Fruit fly (Drosophila melanogaster): ENCODE data around the gene bon.
A peak's percentile ranks its signal among the peaks of the same experiment; 100 is the strongest.

bon gene

DNA sequence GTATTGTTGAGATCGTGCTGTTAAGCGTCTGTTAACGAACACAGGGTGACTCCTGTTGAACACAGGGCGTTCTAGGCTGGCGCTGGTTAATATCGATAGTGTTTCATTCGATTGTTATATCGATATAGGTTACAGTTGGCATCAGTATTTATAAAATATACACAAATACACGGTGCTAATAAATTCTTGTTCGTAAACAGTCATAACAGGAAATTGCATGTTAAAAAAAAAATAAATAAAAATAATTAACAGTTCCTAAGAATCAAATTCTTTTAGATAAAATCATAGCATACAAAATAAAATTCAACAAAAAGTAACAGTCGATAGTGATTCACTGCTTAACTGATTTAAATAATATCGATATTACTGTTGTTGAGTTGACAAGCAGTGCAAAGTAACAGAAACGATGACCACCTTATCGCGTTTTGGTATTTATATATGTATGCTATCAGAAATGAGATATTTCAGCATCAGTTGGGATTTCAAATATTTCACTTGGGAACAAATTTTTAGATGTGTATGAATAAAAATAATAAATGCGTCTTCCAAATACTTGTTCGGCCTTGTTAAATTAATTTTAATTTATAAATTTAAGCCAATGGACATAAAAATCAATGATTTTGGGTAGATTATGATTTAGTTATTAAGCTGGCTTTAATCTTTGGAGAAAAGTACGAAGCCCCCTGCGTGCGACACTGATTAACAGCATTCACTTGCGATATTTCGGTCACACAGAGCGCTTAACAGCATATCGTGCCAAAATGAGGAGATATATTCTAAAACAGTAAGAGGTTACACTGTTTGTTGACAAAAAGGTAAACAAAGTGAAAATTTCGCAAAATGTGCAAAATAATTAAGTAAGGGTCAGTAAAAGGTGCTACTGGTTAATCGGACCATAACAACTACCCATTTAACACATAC, 42.0 kb downstream of the bon start, which contains the start of the genes Pi3K92E and Lrrk:
Gene Pi3K92E, minus strand, starts transcription at position 59 of the 921 bp plus-strand sequence.
Gene Lrrk, plus strand, starts transcription at position 807 of the 921 bp plus-strand sequence.
- TF ChIP-seq CG33017 (tag; optimal IDR thresholded peaks at IDR 0.05) (no peak), kay (GFP tag; ENCODE audit: borderline replicate concordance) (peak; percentile 11), bab1 (GFP tag; optimal IDR thresholded peaks at IDR 0.05) (peak; percentile 77), Clk (GFP tag; optimal IDR thresholded peaks at IDR 0.05) (no peak), CG1620 (GFP tag; optimal IDR thresholded peaks at IDR 0.05) (peak; percentile 51), CG11617 (GFP tag; optimal IDR thresholded peaks at IDR 0.05) (no peak), Crg-1 (GFP tag; optimal IDR thresholded peaks at IDR 0.05) (peak; percentile 44)

DNA sequence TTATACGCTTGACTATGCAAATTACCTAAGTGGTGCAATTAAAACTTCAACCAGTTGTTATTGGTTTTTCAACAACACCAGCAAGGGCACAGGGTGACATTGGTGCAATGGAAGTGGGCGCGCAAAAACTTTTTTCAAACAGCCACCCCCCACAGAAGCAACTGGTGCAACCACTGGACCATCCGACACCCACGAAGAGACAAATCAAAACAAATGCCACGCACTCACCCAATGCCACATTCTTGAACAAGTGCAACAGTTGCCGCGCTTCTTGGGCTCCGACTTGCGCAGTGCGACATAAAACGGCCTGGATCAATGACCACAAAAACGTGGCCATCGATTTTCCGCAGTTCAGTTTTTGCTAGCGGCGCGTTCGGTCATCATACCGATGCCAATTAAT, 42.8 kb downstream of the bon start:
- no peak for TF ChIP-seq cic (GFP tag; optimal IDR thresholded peaks at IDR 0.05)

- no peak for TF ChIP-seq CG33017 (tag; optimal IDR thresholded peaks at IDR 0.05)
- no peak for TF ChIP-seq Mnt (GFP tag; optimal IDR thresholded peaks at IDR 0.05)
- TF ChIP-seq CG5204 (GFP tag; optimal IDR thresholded peaks at IDR 0.05) = no peak
- TF ChIP-seq CG14711 (tag; optimal IDR thresholded peaks at IDR 0.05) = no peak
- no peak for TF ChIP-seq kay (GFP tag; ENCODE audit: borderline replicate concordance)
- no peak for TF ChIP-seq ovo (GFP tag; optimal IDR thresholded peaks at IDR 0.05)
- no peak for TF ChIP-seq pad (GFP tag; optimal IDR thresholded peaks at IDR 0.05)
- no peak for TF ChIP-seq Hr96 (GFP tag; optimal IDR thresholded peaks at IDR 0.05)
- TF ChIP-seq CG12768 (GFP tag; optimal IDR thresholded peaks at IDR 0.05) = no peak
- no peak for TF ChIP-seq cic (GFP tag; optimal IDR thresholded peaks at IDR 0.05)
- no peak for TF ChIP-seq Crg-1 (GFP tag; optimal IDR thresholded peaks at IDR 0.05)
- no peak for TF ChIP-seq Clk (GFP tag; optimal IDR thresholded peaks at IDR 0.05)
- TF ChIP-seq tj (GFP tag; optimal IDR thresholded peaks at IDR 0.05) = no peak
- no peak for TF ChIP-seq cnc (optimal IDR thresholded peaks at IDR 0.05)
- TF ChIP-seq bab1 (GFP tag; optimal IDR thresholded peaks at IDR 0.05) = no peak
- TF ChIP-seq CG7101 (tag; optimal IDR thresholded peaks at IDR 0.05) = no peak
- no peak for TF ChIP-seq CG1620 (GFP tag; optimal IDR thresholded peaks at IDR 0.05)
- no peak for TF ChIP-seq CG7045 (GFP tag; optimal IDR thresholded peaks at IDR 0.05)
- TF ChIP-seq CG11617 (GFP tag; optimal IDR thresholded peaks at IDR 0.05) = no peak
Observed at dm6 chr3R:20648616-20649015, 55.7 kb downstream of the bon start, which contains the start of gene GluRIIE. Gene GluRIIE (minus strand): TSS chr3R:20648716.

DNA sequence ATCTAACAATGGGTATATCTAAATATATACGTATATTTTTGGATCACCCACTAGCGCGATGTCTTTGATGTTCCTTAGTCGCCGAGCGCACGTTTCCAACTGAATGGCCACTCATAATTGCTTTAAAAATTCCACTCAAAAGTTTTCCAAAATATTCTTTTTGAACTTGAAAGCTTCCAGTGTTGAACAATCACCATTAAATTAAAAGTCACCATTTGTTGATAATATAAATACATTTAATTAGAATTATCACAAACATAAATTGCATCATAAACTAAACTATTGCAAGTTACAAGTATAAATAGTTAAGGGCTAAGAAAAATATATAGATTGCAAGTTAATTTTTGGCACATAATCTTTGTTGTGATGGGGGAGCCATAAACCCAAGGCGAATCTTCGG, 59.4 kb downstream of the bon start, which contains the start of gene GluRIID:
Gene GluRIID, minus strand, starts transcription at position 101 of the 400 bp plus-strand sequence.
- TF ChIP-seq pad (GFP tag; optimal IDR thresholded peaks at IDR 0.05) (no peak), CG33017 (tag; optimal IDR thresholded peaks at IDR 0.05) (no peak), kay (GFP tag; ENCODE audit: borderline replicate concordance) (no peak), cnc (optimal IDR thresholded peaks at IDR 0.05) (no peak), CG5204 (GFP tag; optimal IDR thresholded peaks at IDR 0.05) (no peak), CG7045 (GFP tag; optimal IDR thresholded peaks at IDR 0.05) (no peak), bab1 (GFP tag; optimal IDR thresholded peaks at IDR 0.05) (no peak), tj (GFP tag; optimal IDR thresholded peaks at IDR 0.05) (no peak), CG7101 (tag; optimal IDR thresholded peaks at IDR 0.05) (no peak), toe (GFP tag; optimal IDR thresholded peaks at IDR 0.05) (no peak), ovo (GFP tag; optimal IDR thresholded peaks at IDR 0.05) (no peak), Mnt (GFP tag; optimal IDR thresholded peaks at IDR 0.05) (no peak), CG12768 (GFP tag; optimal IDR thresholded peaks at IDR 0.05) (no peak), Clk (GFP tag; optimal IDR thresholded peaks at IDR 0.05) (no peak), CG1620 (GFP tag; optimal IDR thresholded peaks at IDR 0.05) (no peak), Crg-1 (GFP tag; optimal IDR thresholded peaks at IDR 0.05) (no peak), cic (GFP tag; optimal IDR thresholded peaks at IDR 0.05) (no peak), CG14711 (tag; optimal IDR thresholded peaks at IDR 0.05) (no peak), Hr96 (GFP tag; optimal IDR thresholded peaks at IDR 0.05) (no peak)

- TF ChIP-seq Hr96 (GFP tag; optimal IDR thresholded peaks at IDR 0.05) (no peak), ovo (GFP tag; optimal IDR thresholded peaks at IDR 0.05) (no peak), CG7045 (GFP tag; optimal IDR thresholded peaks at IDR 0.05) (no peak), cic (GFP tag; optimal IDR thresholded peaks at IDR 0.05) (no peak), CG5204 (GFP tag; optimal IDR thresholded peaks at IDR 0.05) (no peak), Clk (GFP tag; optimal IDR thresholded peaks at IDR 0.05) (no peak), bab1 (GFP tag; optimal IDR thresholded peaks at IDR 0.05) (no peak), CG11617 (GFP tag; optimal IDR thresholded peaks at IDR 0.05) (no peak), CG7101 (tag; optimal IDR thresholded peaks at IDR 0.05) (no peak), CG12768 (GFP tag; optimal IDR thresholded peaks at IDR 0.05) (no peak), Crg-1 (GFP tag; optimal IDR thresholded peaks at IDR 0.05) (no peak), CG1620 (GFP tag; optimal IDR thresholded peaks at IDR 0.05) (no peak), cnc (optimal IDR thresholded peaks at IDR 0.05) (no peak), CG33017 (tag; optimal IDR thresholded peaks at IDR 0.05) (no peak), Mnt (GFP tag; optimal IDR thresholded peaks at IDR 0.05) (no peak), kay (GFP tag; ENCODE audit: borderline replicate concordance) (no peak), CG14711 (tag; optimal IDR thresholded peaks at IDR 0.05) (no peak), pad (GFP tag; optimal IDR thresholded peaks at IDR 0.05) (no peak)
Observed at dm6 chr3R:20656649-20657048, 63.7 kb downstream of the bon start.

- TF ChIP-seq ovo (GFP tag; optimal IDR thresholded peaks at IDR 0.05) (no peak), Clk (GFP tag; optimal IDR thresholded peaks at IDR 0.05) (no peak), cnc (optimal IDR thresholded peaks at IDR 0.05) (no peak), CG14711 (tag; optimal IDR thresholded peaks at IDR 0.05) (no peak), Crg-1 (GFP tag; optimal IDR thresholded peaks at IDR 0.05) (no peak), CG33017 (tag; optimal IDR thresholded peaks at IDR 0.05) (no peak), Mnt (GFP tag; optimal IDR thresholded peaks at IDR 0.05) (no peak), CG11617 (GFP tag; optimal IDR thresholded peaks at IDR 0.05) (no peak), CG7101 (tag; optimal IDR thresholded peaks at IDR 0.05) (no peak), CG1620 (GFP tag; optimal IDR thresholded peaks at IDR 0.05) (no peak), kay (GFP tag; ENCODE audit: borderline replicate concordance) (no peak), Hr96 (GFP tag; optimal IDR thresholded peaks at IDR 0.05) (no peak), bab1 (GFP tag; optimal IDR thresholded peaks at IDR 0.05) (no peak), toe (GFP tag; optimal IDR thresholded peaks at IDR 0.05) (no peak), cic (GFP tag; optimal IDR thresholded peaks at IDR 0.05) (no peak), CG12768 (GFP tag; optimal IDR thresholded peaks at IDR 0.05) (no peak)
Observed at dm6 chr3R:20659804-20660203, 66.9 kb downstream of the bon start, which contains the start of gene Nep4. Gene Nep4 (minus strand): TSS chr3R:20659904.

All from whole organism, adult.